Worm (Caenorhabditis elegans) whole organism, late embryonic: ENCODE results near the gene W01C8.1.
A peak's percentile ranks its signal among the peaks of the same experiment; 100 is the strongest.

ENCODE experiments used
- C08G9.2 ChIP-seq: sonication (generic microtip); optimal IDR thresholded peaks from 2 replicates; lab custom pipeline; 2016; ENCODE audit warnings: mild to moderate bottlenecking, missing genetic modification characterization, moderate library complexity, missing compliant biosample characterization
- C38D4.7 ChIP-seq: fragments of 200-800 bp; sonication (Bioruptor generic); optimal IDR thresholded peaks from 2 replicates; lab custom pipeline; 2018; ENCODE audit warnings: mild to moderate bottlenecking, missing genetic modification characterization, moderate library complexity, missing compliant biosample characterization
- F13H6.1 ChIP-seq: sonication (generic microtip); optimal IDR thresholded peaks from 2 replicates; lab custom pipeline; 2016; ENCODE audit warnings: missing genetic modification characterization, missing compliant biosample characterization
- K02D7.2 ChIP-seq: sonication (generic microtip); optimal IDR thresholded peaks from 2 replicates; lab custom pipeline; 2017; ENCODE audit warnings: mild to moderate bottlenecking, missing genetic modification characterization, missing compliant biosample characterization
- T23F11.4 ChIP-seq: fragments of 200-800 bp; sonication (Bioruptor generic); optimal IDR thresholded peaks from 2 replicates; lab custom pipeline; 2018; ENCODE audit warnings: mild to moderate bottlenecking, missing genetic modification characterization, missing compliant biosample characterization
- ceh-14 ChIP-seq: sonication (generic microtip); optimal IDR thresholded peaks from 2 replicates; lab custom pipeline; 2016; ENCODE audit warnings: missing genotype, missing genetic modification characterization, missing compliant biosample characterization
- ceh-2 ChIP-seq: sonication (generic microtip); optimal IDR thresholded peaks from 2 replicates; lab custom pipeline; 2016; ENCODE audit warnings: missing genotype, missing genetic modification characterization, missing compliant biosample characterization
- ceh-22 ChIP-seq: sonication (generic microtip); optimal IDR thresholded peaks from 2 replicates; lab custom pipeline; 2017; ENCODE audit warnings: missing biosample characterization, missing genetic modification characterization
- ceh-24 ChIP-seq: sonication (generic microtip); optimal IDR thresholded peaks from 2 replicates; lab custom pipeline; 2016; ENCODE audit warnings: mild to moderate bottlenecking, missing genetic modification characterization, missing compliant biosample characterization
- ceh-30 ChIP-seq: fragments of 150-350 bp; optimal IDR thresholded peaks from 2 replicates; lab custom pipeline; 2014; ENCODE audit warnings: missing biosample characterization, missing genetic modification characterization
- ceh-31 ChIP-seq: sonication (generic microtip); optimal IDR thresholded peaks from 2 replicates; lab custom pipeline; 2016; ENCODE audit warnings: missing genetic modification characterization, missing compliant biosample characterization
- ceh-48 ChIP-seq: sonication (generic microtip); optimal IDR thresholded peaks from 2 replicates; lab custom pipeline; 2016; ENCODE audit warnings: missing genetic modification characterization, inconsistent platforms, missing compliant biosample characterization
- ceh-6 ChIP-seq: fragments of 200-800 bp; sonication (Bioruptor generic); optimal IDR thresholded peaks from 2 replicates; lab custom pipeline; 2018; ENCODE audit warnings: mild to moderate bottlenecking, missing genetic modification characterization, missing compliant biosample characterization
- ceh-9 ChIP-seq: sonication (generic microtip); optimal IDR thresholded peaks from 2 replicates; lab custom pipeline; 2016; ENCODE audit warnings: mild to moderate bottlenecking, missing genetic modification characterization, inconsistent platforms, missing compliant biosample characterization
- elt-2 ChIP-seq: sonication (generic microtip); optimal IDR thresholded peaks from 2 replicates; lab custom pipeline; 2016; ENCODE audit warnings: missing genetic modification reagents, missing genetic modification characterization, missing compliant biosample characterization
- elt-4 ChIP-seq: sonication (generic microtip); optimal IDR thresholded peaks from 2 replicates; lab custom pipeline; 2016; ENCODE audit warnings: missing genetic modification characterization, missing compliant biosample characterization
- fkh-6 ChIP-seq: sonication (generic microtip); optimal IDR thresholded peaks from 2 replicates; lab custom pipeline; 2016; ENCODE audit warnings: missing genetic modification characterization, missing compliant biosample characterization
- gmeb-2 ChIP-seq: sonication (generic microtip); optimal IDR thresholded peaks from 2 replicates; lab custom pipeline; 2016; ENCODE audit warnings: missing genetic modification characterization, inconsistent platforms, missing compliant biosample characterization
- hlh-13 ChIP-seq: fragments of 200-800 bp; sonication (Bioruptor generic); optimal IDR thresholded peaks from 2 replicates; lab custom pipeline; 2018; ENCODE audit warnings: mild to moderate bottlenecking, missing genetic modification characterization, missing compliant biosample characterization
- hlh-30 ChIP-seq: sonication (generic microtip); optimal IDR thresholded peaks from 2 replicates; lab custom pipeline; 2017; ENCODE audit warnings: antibody characterized with exemption, missing genetic modification characterization, missing compliant biosample characterization; ENCODE audit not compliant: insufficient read depth
- hlh-6 ChIP-seq: sonication (generic microtip); optimal IDR thresholded peaks from 2 replicates; lab custom pipeline; 2016; ENCODE audit warnings: missing genotype, missing genetic modification characterization, missing compliant biosample characterization
- lim-6 ChIP-seq: sonication (generic microtip); optimal IDR thresholded peaks from 2 replicates; lab custom pipeline; 2016; ENCODE audit warnings: missing genetic modification characterization, missing compliant biosample characterization
- lin-11 ChIP-seq: fragments of 200-800 bp; sonication (Bioruptor generic); optimal IDR thresholded peaks from 2 replicates; lab custom pipeline; 2018; ENCODE audit warnings: mild to moderate bottlenecking, missing genetic modification characterization, missing compliant biosample characterization
- mec-3 ChIP-seq: sonication (generic microtip); optimal IDR thresholded peaks from 2 replicates; lab custom pipeline; 2016; ENCODE audit warnings: borderline replicate concordance, missing genetic modification characterization, missing compliant biosample characterization
- nhr-11 ChIP-seq: fragments of 150-350 bp; optimal IDR thresholded peaks from 2 replicates; lab custom pipeline; 2014; ENCODE audit warnings: missing biosample characterization, missing genetic modification characterization
- nhr-232 ChIP-seq: sonication (generic microtip); optimal IDR thresholded peaks from 2 replicates; lab custom pipeline; 2016; ENCODE audit warnings: missing genetic modification characterization, missing compliant biosample characterization
- npax-4 ChIP-seq: sonication (generic microtip); optimal IDR thresholded peaks from 2 replicates; lab custom pipeline; 2016; ENCODE audit warnings: missing genetic modification characterization, missing compliant biosample characterization
- odd-2 ChIP-seq: sonication (generic microtip); optimal IDR thresholded peaks from 2 replicates; lab custom pipeline; 2017; ENCODE audit warnings: antibody characterized with exemption, mild to moderate bottlenecking, missing genetic modification characterization, missing compliant biosample characterization
- pat-9 ChIP-seq: fragments of 200-800 bp; sonication (Bioruptor generic); optimal IDR thresholded peaks from 2 replicates; lab custom pipeline; 2018; ENCODE audit warnings: mild to moderate bottlenecking, missing genetic modification characterization, moderate library complexity, missing compliant biosample characterization
- pax-1 ChIP-seq: fragments of 150-350 bp; optimal IDR thresholded peaks from 2 replicates; lab custom pipeline; 2014; ENCODE audit warnings: missing biosample characterization, missing genetic modification characterization
- pha-4 ChIP-seq: fragments of 150-350 bp; optimal IDR thresholded peaks from 2 replicates; lab custom pipeline; 2018; ENCODE audit warnings: missing biosample characterization, missing genetic modification reagents, missing genetic modification characterization
- pqm-1 ChIP-seq: sonication (generic microtip); optimal IDR thresholded peaks from 2 replicates; lab custom pipeline; 2016; ENCODE audit warnings: missing genetic modification characterization, missing compliant biosample characterization
- pros-1 ChIP-seq: fragments of 150-350 bp; optimal IDR thresholded peaks from 2 replicates; lab custom pipeline; 2014; ENCODE audit warnings: missing biosample characterization, missing genetic modification reagents, missing genetic modification characterization
- ref-2 ChIP-seq: sonication (generic microtip); optimal IDR thresholded peaks from 2 replicates; lab custom pipeline; 2016; ENCODE audit warnings: missing genetic modification characterization, missing compliant biosample characterization
- rnt-1 ChIP-seq: sonication (generic microtip); optimal IDR thresholded peaks from 2 replicates; lab custom pipeline; 2016; ENCODE audit warnings: missing genetic modification characterization, missing compliant biosample characterization
- syd-9 ChIP-seq: sonication (generic microtip); optimal IDR thresholded peaks from 2 replicates; lab custom pipeline; 2016; ENCODE audit warnings: mild to moderate bottlenecking, missing genetic modification characterization, moderate library complexity, missing compliant biosample characterization
- ttx-3 ChIP-seq: sonication (generic microtip); optimal IDR thresholded peaks from 2 replicates; lab custom pipeline; 2016; ENCODE audit warnings: missing genetic modification reagents, missing genetic modification characterization, missing compliant biosample characterization
- unc-3 ChIP-seq, 2 experiments: fragments of 200-800 bp in 1 of 2; sonication (Bioruptor generic) in 1 of 2; sonication (generic microtip) in 1 of 2; conservative IDR thresholded peaks in 1 of 2; optimal IDR thresholded peaks in 1 of 2; 2 replicates each; pipeline versions ENCODE4 v1.3.6 to Lab custom; 2016 to 2022; ENCODE audit warnings: missing compliant biosample characterization in 2 of 2, missing genetic modification characterization in 2 of 2, missing genetic modification reagents in 1 of 2
- unc-42 ChIP-seq: sonication (generic microtip); optimal IDR thresholded peaks from 2 replicates; lab custom pipeline; 2016; ENCODE audit warnings: missing genotype, missing genetic modification characterization, missing compliant biosample characterization
- unc-86 ChIP-seq: sonication (generic microtip); optimal IDR thresholded peaks from 2 replicates; lab custom pipeline; 2016; ENCODE audit warnings: missing genetic modification characterization, missing compliant biosample characterization
- zip-5 ChIP-seq: sonication (generic microtip); optimal IDR thresholded peaks from 2 replicates; lab custom pipeline; 2016; ENCODE audit warnings: missing genetic modification characterization, missing compliant biosample characterization
- ztf-16 ChIP-seq: sonication (generic microtip); optimal IDR thresholded peaks from 2 replicates; lab custom pipeline; 2017; ENCODE audit warnings: missing genetic modification characterization, missing compliant biosample characterization

The W01C8.1 gene

ce11 chrX:5715831-5716364 is 23.7 kb downstream of the W01C8.1 start:
- no peak for TF ChIP-seq ceh-22
- TF ChIP-seq ceh-14 (tag; lab: Kevin White, UChicago): no peak
- TF ChIP-seq ceh-31 (tag; lab: Kevin White, UChicago): no peak

- TF ChIP-seq pat-9 (tag; lab: Kevin White, UChicago) (no peak), hlh-13 (GFP tag; lab: Kevin White, UChicago) (no peak), zip-5 (tag; lab: Kevin White, UChicago) (no peak), ceh-6 (GFP tag; lab: Kevin White, UChicago) (no peak), npax-4 (tag; lab: Kevin White, UChicago) (no peak), hlh-6 (no peak)
Measured at ce11 chrX:5720124-5720523, 27.9 kb downstream of the W01C8.1 start, which contains the start of gene C41G11.1. C41G11.1 (minus strand) TSS chrX:5720224.

DNA sequence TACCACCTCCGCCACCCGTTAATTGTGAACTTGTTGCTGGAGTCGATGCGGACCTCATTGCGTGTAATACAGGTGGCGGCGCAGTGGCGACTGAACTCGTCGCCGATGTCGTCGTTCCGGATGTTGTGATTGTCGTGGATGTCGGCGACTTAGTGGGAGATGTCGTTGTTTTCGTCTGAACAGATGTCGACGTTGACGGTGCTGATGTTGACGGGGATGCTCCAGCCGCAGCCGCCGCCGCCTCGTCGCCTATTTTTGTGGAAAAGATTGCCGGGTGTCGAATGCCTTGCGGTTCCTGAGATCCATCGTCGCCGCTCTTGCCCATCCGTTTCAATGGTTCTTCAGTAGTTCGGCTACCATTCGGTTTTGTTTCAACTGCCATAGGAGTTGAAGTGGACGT is 28.7 kb downstream of the W01C8.1 start:
- TF ChIP-seq rnt-1 (no peak), lim-6 (tag; lab: Kevin White, UChicago) (no peak), nhr-11 (tag; lab: Kevin White, UChicago) (no peak), mec-3 (tag; lab: Kevin White, UChicago) (no peak), ceh-9 (no peak), nhr-232 (tag; lab: Kevin White, UChicago) (no peak), ref-2 (no peak), ceh-2 (no peak), C38D4.7 (no peak), gmeb-2 (tag; lab: Kevin White, UChicago) (no peak), elt-2 (tag; lab: Kevin White, UChicago) (no peak)

DNA sequence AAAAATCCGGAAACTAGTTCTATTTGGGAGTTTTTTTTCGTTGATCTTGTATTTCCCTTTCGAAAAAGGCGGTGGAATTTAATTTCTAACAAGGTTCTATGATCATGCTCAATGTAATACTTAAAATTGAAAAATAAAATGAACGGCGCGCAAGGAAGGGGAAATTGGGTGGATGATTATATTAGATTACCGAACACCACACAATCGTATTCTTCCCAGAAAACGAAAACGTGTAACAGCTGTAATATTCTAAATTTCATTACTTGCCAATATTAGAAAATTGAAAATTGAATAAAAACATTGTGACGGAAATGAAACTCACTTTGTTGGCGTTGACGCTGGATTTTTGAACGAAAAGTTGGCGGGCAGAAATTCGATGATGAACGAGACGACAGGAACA is 31.6 kb downstream of the W01C8.1 start:
- TF ChIP-seq elt-4 (tag; lab: Kevin White, UChicago): no peak
- TF ChIP-seq unc-42: peak; percentile 76

- TF ChIP-seq unc-42: peak; percentile 93
- no peak for TF ChIP-seq mec-3 (tag; lab: Kevin White, UChicago)
- no peak for TF ChIP-seq pros-1
- peak; percentile 40 for TF ChIP-seq ceh-31 (tag; lab: Kevin White, UChicago)
Measured at ce11 chrX:5724544-5724943, 32.3 kb downstream of the W01C8.1 start.

DNA sequence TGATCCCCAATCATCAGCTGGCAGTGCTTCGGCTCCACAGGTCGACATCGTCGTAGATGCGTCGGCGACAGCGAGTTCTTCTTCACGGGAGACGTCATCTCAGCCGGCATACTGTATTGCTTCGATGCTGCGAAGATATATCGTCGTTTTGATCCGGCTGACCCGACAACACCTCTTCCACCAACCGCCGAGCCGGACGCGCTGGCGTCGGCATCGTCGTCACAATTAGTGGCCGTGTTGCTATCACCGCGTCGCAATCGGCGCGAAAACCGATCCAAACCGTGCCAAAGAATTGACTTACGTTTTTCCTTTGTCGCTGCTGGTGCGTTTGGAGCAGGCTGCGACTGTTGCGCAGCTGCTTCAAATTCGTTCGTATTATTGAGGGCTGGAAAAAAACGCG is 34.0 kb downstream of the W01C8.1 start:
- TF ChIP-seq hlh-30 (tag; lab: Kevin White, UChicago) (no peak), unc-86 (tag; lab: Kevin White, UChicago) (no peak), lin-11 (tag; lab: Kevin White, UChicago) (no peak), ceh-22 (no peak), pha-4 (tag; lab: Kevin White, UChicago) (no peak), odd-2 (tag; lab: Kevin White, UChicago) (no peak), pax-1 (tag; lab: Kevin White, UChicago) (no peak), ceh-48 (tag; lab: Kevin White, UChicago) (no peak)
- TF ChIP-seq, all 69 proteins: peak for 0

DNA sequence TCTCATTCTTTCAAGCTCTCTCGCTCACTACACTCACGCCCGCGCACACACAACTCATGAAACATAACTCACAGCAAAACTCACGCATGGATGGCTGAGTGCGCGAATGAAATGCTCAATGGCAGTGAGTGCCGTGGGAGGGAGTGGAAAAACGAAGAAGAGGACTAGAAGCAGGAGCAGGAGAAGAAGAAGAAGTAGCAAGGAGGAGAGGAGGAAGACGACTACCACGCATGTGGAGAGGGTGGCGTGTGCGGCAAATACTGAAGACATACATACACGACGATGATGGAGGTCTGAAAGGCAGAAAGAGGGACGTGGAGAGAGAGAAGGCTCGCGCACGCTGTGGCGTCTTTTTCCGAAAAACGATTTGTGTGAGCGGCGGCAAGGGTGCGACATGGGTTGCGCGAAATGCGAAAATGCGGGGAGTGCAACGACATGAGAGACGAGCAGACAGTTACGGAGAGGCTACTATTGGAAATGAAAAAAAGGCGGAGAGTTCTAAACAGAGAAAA is 36.8 kb downstream of the W01C8.1 start:
- TF ChIP-seq ztf-16 (tag; lab: Kevin White, UChicago): no peak
- no peak for TF ChIP-seq T23F11.4 (GFP tag; lab: Kevin White, UChicago)
- no peak for TF ChIP-seq K02D7.2 (tag; lab: Kevin White, UChicago)
- TF ChIP-seq fkh-6 (tag; lab: Kevin White, UChicago): peak; percentile 9
- TF ChIP-seq unc-3 (GFP tag; conservative IDR thresholded peaks at IDR 0.05; lab: Robert Waterston, UW): 0 out of 2 replicates have a peak, but pooled peaks have one; percentile 3
- TF ChIP-seq unc-3 (tag; optimal IDR thresholded peaks at IDR 0.05; lab: Kevin White, UChicago): no peak
- peak; percentile 16 for TF ChIP-seq pqm-1 (tag; lab: Kevin White, UChicago)
- no peak for TF ChIP-seq ceh-24 (tag; lab: Kevin White, UChicago)
- TF ChIP-seq F13H6.1: peak; percentile 72
- TF ChIP-seq ceh-2: peak; percentile 32
- peak; percentile 61 for TF ChIP-seq C08G9.2 (tag; lab: Kevin White, UChicago)
- TF ChIP-seq ceh-30: no peak
- no peak for TF ChIP-seq ttx-3 (tag; lab: Kevin White, UChicago)
- peak; percentile 30 for TF ChIP-seq syd-9 (tag; lab: Kevin White, UChicago)
